Worm (Caenorhabditis elegans) whole organism, L4 larva: ENCODE results near the gene dhs-24.

Experiments
- F10B5.3 ChIP-seq: sonication (generic microtip); optimal IDR thresholded peaks from 2 replicates; lab custom pipeline; 2016; ENCODE audit warnings: mild to moderate bottlenecking, missing genetic modification characterization, missing compliant biosample characterization
- F26F4.8 ChIP-seq: fragments of 200-800 bp; sonication (Bioruptor generic); conservative IDR thresholded peaks from 2 replicates; pipeline ENCODE4 v1.3.6; 2022; ENCODE audit warnings: missing genetic modification characterization, missing compliant biosample characterization
- F49E8.2 ChIP-seq: sonication (generic microtip); optimal IDR thresholded peaks from 2 replicates; lab custom pipeline; 2016; ENCODE audit warnings: missing compliant biosample characterization, mild to moderate bottlenecking, missing genetic modification characterization, borderline replicate concordance
- aha-1 ChIP-seq: fragments of 150-350 bp; peaks from one replicate; lab custom pipeline; 2014; ENCODE audit warnings: missing biosample characterization, missing genetic modification characterization
- attf-4 ChIP-seq: sonication (generic microtip); optimal IDR thresholded peaks from 3 replicates; lab custom pipeline; 2017; ENCODE audit warnings: missing biosample characterization, missing genetic modification characterization
- ceh-28 ChIP-seq: fragments of 150-350 bp; optimal IDR thresholded peaks from 2 replicates; lab custom pipeline; 2014; ENCODE audit warnings: missing biosample characterization, missing genetic modification reagents, missing genetic modification characterization
- daf-16 ChIP-seq, 3 experiments: sonication (generic microtip); optimal IDR thresholded peaks; 2 replicates each; lab custom pipeline; 2016 to 2017; ENCODE audit warnings: missing genetic modification characterization in 3 of 3, missing genetic modification reagents in 3 of 3, mild to moderate bottlenecking in 2 of 3, missing compliant biosample characterization in 2 of 3, missing biosample characterization in 1 of 3, moderate library complexity in 1 of 3
- dpl-1 ChIP-seq: fragments of 150-350 bp; optimal IDR thresholded peaks from 2 replicates; lab custom pipeline; 2014; ENCODE audit warnings: missing biosample characterization, missing genetic modification reagents, missing genetic modification characterization
- egl-27 ChIP-seq: sonication (generic microtip); optimal IDR thresholded peaks from 3 replicates; lab custom pipeline; 2017; ENCODE audit warnings: missing biosample characterization, missing genetic modification reagents, missing genetic modification characterization
- hmg-1.1 ChIP-seq: fragments of 200-800 bp; sonication (Bioruptor generic); IDR thresholded peaks from 2 replicates; pipeline ENCODE4 v1.3.6; 2022; ENCODE audit warnings: missing genetic modification reagents, missing genetic modification characterization, missing compliant biosample characterization
- lin-38 ChIP-seq: fragments of 200-800 bp; sonication (Bioruptor generic); IDR thresholded peaks from 2 replicates; pipeline ENCODE4 v1.3.6; 2022; ENCODE audit warnings: missing genetic modification reagents, missing genetic modification characterization, missing compliant biosample characterization
- lsy-2 ChIP-seq, 2 experiments: fragments of 150-350 bp in 1 of 2; sonication (generic microtip) in 1 of 2; optimal IDR thresholded peaks; 2 replicates each; lab custom pipeline; 2014 to 2017; ENCODE audit warnings: missing biosample characterization in 2 of 2, missing genetic modification characterization in 2 of 2
- mdl-1 ChIP-seq, 2 experiments: fragments of 150-350 bp in 1 of 2; sonication (generic microtip) in 1 of 2; optimal IDR thresholded peaks; 2 replicates each; lab custom pipeline; 2014 to 2017; ENCODE audit warnings: missing biosample characterization in 2 of 2, missing genetic modification characterization in 2 of 2
- mes-2 ChIP-seq: sonication (generic microtip); optimal IDR thresholded peaks from 2 replicates; lab custom pipeline; 2016; ENCODE audit warnings: missing genotype, mild to moderate bottlenecking, missing genetic modification characterization, missing compliant biosample characterization; ENCODE audit not compliant: poor library complexity, severe bottlenecking
- mxl-3 ChIP-seq: fragments of 200-800 bp; sonication (Bioruptor generic); optimal IDR thresholded peaks from 2 replicates; lab custom pipeline; 2018; ENCODE audit warnings: mild to moderate bottlenecking, missing genetic modification characterization, missing compliant biosample characterization
- nhr-237 ChIP-seq: sonication (generic microtip); optimal IDR thresholded peaks from 2 replicates; lab custom pipeline; 2017; ENCODE audit warnings: missing biosample characterization, missing genetic modification characterization
- nhr-28 ChIP-seq: fragments of 150-350 bp; optimal IDR thresholded peaks from 2 replicates; lab custom pipeline; 2014; ENCODE audit warnings: missing biosample characterization, missing genetic modification characterization
- nhr-76 ChIP-seq: fragments of 150-350 bp; optimal IDR thresholded peaks from 2 replicates; lab custom pipeline; 2014; ENCODE audit warnings: missing biosample characterization, missing genetic modification characterization
- pha-4 ChIP-seq, 2 experiments: fragments of 150-350 bp in 1 of 2; fragments of 200-800 bp in 1 of 2; sonication (Bioruptor generic) in 1 of 2; IDR thresholded peaks in 1 of 2; optimal IDR thresholded peaks in 1 of 2; 2 replicates each; pipeline versions ENCODE4 v1.3.6 to Lab custom; 2014 to 2022; ENCODE audit warnings: missing genetic modification characterization in 2 of 2, missing genetic modification reagents in 2 of 2, missing biosample characterization in 1 of 2, missing compliant biosample characterization in 1 of 2
- pqm-1 ChIP-seq: sonication (generic microtip); optimal IDR thresholded peaks from 2 replicates; lab custom pipeline; 2017; ENCODE audit warnings: missing biosample characterization, missing genetic modification characterization
- rbr-2 ChIP-seq: sonication (generic microtip); optimal IDR thresholded peaks from 2 replicates; lab custom pipeline; 2016; ENCODE audit warnings: missing genotype, missing genetic modification characterization, missing compliant biosample characterization
- sdz-12 ChIP-seq: fragments of 200-800 bp; sonication (Bioruptor generic); optimal IDR thresholded peaks from 2 replicates; lab custom pipeline; 2018; ENCODE audit warnings: mild to moderate bottlenecking, missing genetic modification characterization, missing compliant biosample characterization
- snpc-1.2 ChIP-seq: fragments of 200-800 bp; sonication (Bioruptor generic); IDR thresholded peaks from 2 replicates; pipeline ENCODE4 v1.3.6; 2022; ENCODE audit warnings: missing genetic modification reagents, missing genetic modification characterization, missing compliant biosample characterization
- spr-3 ChIP-seq: fragments of 200-800 bp; sonication (Bioruptor generic); optimal IDR thresholded peaks from 2 replicates; lab custom pipeline; 2018; ENCODE audit warnings: mild to moderate bottlenecking, missing genetic modification characterization, missing compliant biosample characterization
- tra-1 ChIP-seq: fragments of 200-800 bp; sonication (Bioruptor generic); IDR thresholded peaks from 2 replicates; pipeline ENCODE4 v1.3.6; 2022; ENCODE audit warnings: missing genetic modification reagents, missing genetic modification characterization, missing compliant biosample characterization
- unc-62 ChIP-seq, 3 experiments: fragments of 150-350 bp in 1 of 3; sonication (generic microtip); optimal IDR thresholded peaks in 2 of 3; peaks in 1 of 3; 1 replicate in 1 of 3; 2 replicates in 2 of 3; lab custom pipeline; 2014 to 2017; ENCODE audit warnings: missing biosample characterization in 3 of 3, missing genetic modification characterization in 3 of 3, missing genetic modification reagents in 3 of 3, missing genotype in 1 of 3

Gene dhs-24

DNA sequence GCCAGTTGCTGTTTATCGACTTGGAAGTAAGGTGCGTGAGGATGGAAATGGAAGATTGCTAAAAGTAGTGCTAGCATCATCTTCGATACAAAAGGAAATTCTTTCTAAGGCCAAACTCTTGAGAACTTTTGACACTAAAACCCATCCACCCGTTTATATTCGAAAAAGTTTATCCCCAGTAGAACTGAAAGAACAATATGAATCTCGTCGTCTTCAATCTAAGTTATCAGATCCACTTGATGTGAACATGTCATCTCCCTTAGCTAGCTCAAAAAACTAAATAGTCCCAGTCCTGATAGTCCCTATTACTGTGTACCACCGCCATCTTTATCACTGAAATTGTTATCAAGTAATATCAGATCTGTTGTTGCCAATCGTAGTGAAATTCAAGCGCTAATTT lies 9.5 kb downstream of the dhs-24 start:
- no peak for TF ChIP-seq F49E8.2 (tag; lab: Kevin White, UChicago)
- TF ChIP-seq unc-62 (GFP tag; optimal IDR thresholded peaks at IDR 0.05 in 1 of 2; lab: Kevin White, UChicago) = peak in 1 of 2 experiments; percentile 50
- TF ChIP-seq unc-62 (tag; optimal IDR thresholded peaks at IDR 0.05; lab: Kevin White, UChicago) = no peak
- no peak for TF ChIP-seq tra-1 (GFP tag; lab: Robert Waterston, UW)

DNA sequence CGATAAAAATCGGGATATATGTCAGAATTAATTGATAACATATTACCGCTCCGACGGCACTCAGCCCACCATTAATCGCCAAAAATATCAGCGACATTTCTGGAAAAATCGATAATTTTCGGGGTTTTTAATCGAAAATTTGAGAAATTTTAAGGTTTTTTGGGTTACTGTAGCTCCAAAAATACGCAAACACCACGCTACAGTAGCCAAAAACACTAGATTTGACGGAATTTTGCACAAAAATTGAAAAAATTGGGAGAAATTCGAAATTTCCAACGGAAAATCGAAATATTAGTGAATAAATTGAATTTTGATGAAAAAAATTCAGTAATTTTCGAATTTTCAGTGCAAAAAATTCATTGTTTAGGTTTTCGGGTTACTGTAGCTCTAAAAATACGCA lies 12.2 kb downstream of the dhs-24 start, which contains the start of gene algn-7:
algn-7 (minus strand) TSS at position 101 of the 400 bp plus-strand sequence.
- TF ChIP-seq attf-4 (no peak), rbr-2 (no peak), tra-1 (GFP tag; lab: Robert Waterston, UW) (no peak), egl-27 (tag; lab: Kevin White, UChicago) (no peak), nhr-237 (no peak)

- no peak for TF ChIP-seq daf-16 (GFP tag; optimal IDR thresholded peaks at IDR 0.05; lab: Kevin White, UChicago)
- TF ChIP-seq daf-16 (tag; optimal IDR thresholded peaks at IDR 0.05; lab: Kevin White, UChicago) = peak; percentile 51
- peak; percentile 3 for TF ChIP-seq pqm-1 (tag; lab: Kevin White, UChicago)
- TF ChIP-seq nhr-237 = no peak
Observed at ce11 chrV:19923924-19924323, 22.5 kb downstream of the dhs-24 start, which contains the start of gene skr-4. Gene skr-4 (plus strand): TSS chrV:19924224.

DNA sequence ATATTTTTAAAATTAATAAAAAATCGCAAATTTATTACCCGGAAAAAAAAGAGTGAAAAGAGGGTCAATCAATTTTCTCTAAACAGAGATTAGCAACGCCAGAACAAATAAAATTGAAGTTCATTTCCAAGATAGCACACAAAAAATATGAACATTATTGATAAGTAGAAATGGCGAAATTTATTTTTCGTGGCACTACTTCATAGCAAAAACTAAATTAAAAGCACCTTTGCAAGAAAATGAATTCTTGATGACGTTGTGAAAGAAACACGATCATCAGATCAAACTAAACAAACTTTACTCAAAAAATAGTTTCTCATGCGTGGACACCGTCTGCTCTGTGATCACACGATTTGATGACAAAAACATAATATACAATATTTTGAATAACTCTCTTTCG lies 23.8 kb downstream of the dhs-24 start, which contains the start of gene Y60A3A.16:
Y60A3A.16 (minus strand) TSS at position 101 of the 400 bp plus-strand sequence.
- TF ChIP-seq aha-1 = peak; percentile 54
- peak in 1 of 2 experiments; percentile 33 for TF ChIP-seq unc-62 (GFP tag; optimal IDR thresholded peaks at IDR 0.05 in 1 of 2; lab: Kevin White, UChicago)
- TF ChIP-seq unc-62 (tag; optimal IDR thresholded peaks at IDR 0.05; lab: Kevin White, UChicago) = no peak
- no peak for TF ChIP-seq sdz-12

DNA sequence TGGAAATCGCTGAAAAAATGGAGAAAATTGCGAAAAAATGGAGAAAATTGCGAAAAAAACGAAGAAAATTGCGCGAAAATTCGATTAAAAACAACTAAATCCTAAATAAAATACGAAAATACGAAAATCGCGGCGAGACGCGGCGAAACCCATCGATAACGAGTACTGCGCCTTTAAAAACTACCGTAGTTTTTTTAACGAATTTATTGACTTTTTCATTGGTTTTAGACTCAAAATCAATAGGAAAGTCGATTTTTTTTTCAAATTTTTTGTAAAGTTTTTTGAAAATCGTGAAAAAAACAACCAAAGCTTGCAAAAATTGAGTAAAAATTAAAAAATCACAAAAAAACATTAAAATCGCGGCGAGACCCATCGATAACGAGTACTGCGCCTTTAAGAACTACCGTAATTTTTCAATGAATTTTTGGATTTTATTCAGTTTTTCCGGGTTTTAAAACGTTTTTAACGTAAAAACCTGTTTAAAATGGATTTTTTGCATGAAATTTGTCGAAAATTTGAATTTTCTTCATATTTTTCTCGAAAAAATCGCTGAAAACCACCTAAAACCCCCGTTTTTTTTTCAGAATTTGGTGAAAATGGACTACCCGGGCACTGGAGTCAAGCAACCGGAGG lies 30.3 kb downstream of the dhs-24 start, which contains the start of the genes chk-2 and Y60A3A.19:
chk-2 (minus strand) TSS at position 51 of the 633 bp plus-strand sequence.
Y60A3A.19 (plus strand) TSS at position 583 of the 633 bp plus-strand sequence.
- TF ChIP-seq F49E8.2 (tag; lab: Kevin White, UChicago) (peak; percentile 41), nhr-76 (tag; lab: Kevin White, UChicago) (no peak)

DNA sequence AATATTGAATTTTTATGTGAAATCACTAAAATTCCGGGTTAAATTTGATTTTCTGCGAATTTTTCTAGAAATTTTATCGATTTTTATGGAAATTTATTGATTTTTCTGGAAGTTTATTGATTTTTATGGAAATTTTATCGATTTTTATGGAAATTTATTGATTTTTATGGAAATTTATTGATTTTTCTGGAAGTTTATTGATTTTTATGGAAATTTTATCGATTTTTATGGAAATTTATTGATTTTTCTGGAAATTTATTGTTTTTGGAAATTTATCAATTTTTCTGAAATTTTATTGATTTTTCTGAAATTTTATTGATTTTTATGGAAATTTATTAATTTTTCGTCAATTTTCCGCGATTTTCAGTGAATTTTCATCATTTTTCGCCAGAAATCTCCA lies 37.0 kb downstream of the dhs-24 start:
- peak; percentile 3 for TF ChIP-seq ceh-28 (tag; lab: Kevin White, UChicago)

- TF ChIP-seq nhr-28 (tag; lab: Kevin White, UChicago) (no peak), lsy-2 (tag; optimal IDR thresholded peaks at IDR 0.05; lab: Kevin White, UChicago) (peak in 1 of 2 experiments; percentile 35), F26F4.8 (GFP tag; lab: Robert Waterston, UW) (no peak), mdl-1 (tag; optimal IDR thresholded peaks at IDR 0.05; lab: Kevin White, UChicago) (peak in 1 of 2 experiments; percentile 48), F10B5.3 (tag; lab: Kevin White, UChicago) (no peak), dpl-1 (GFP tag; lab: Kevin White, UChicago) (no peak), mes-2 (peak; percentile 49), mxl-3 (GFP tag; lab: Kevin White, UChicago) (peak; percentile 35), hmg-1.1 (GFP tag; lab: Robert Waterston, UW) (peak; percentile 42; the same call in 1 of the 2 replicates), snpc-1.2 (GFP tag; lab: Robert Waterston, UW) (no peak), pha-4 (GFP tag; IDR thresholded peaks at IDR 0.05; lab: Robert Waterston, UW) (no peak), pha-4 (tag; optimal IDR thresholded peaks at IDR 0.05; lab: Kevin White, UChicago) (no peak), spr-3 (GFP tag; lab: Kevin White, UChicago) (no peak), lin-38 (GFP tag; lab: Robert Waterston, UW) (no peak)
Observed at ce11 chrV:19908854-19909253, 37.6 kb downstream of the dhs-24 start.
